Worm (Caenorhabditis elegans): Measurements from ENCODE around the gene oig-5.

The oig-5 gene

DNA sequence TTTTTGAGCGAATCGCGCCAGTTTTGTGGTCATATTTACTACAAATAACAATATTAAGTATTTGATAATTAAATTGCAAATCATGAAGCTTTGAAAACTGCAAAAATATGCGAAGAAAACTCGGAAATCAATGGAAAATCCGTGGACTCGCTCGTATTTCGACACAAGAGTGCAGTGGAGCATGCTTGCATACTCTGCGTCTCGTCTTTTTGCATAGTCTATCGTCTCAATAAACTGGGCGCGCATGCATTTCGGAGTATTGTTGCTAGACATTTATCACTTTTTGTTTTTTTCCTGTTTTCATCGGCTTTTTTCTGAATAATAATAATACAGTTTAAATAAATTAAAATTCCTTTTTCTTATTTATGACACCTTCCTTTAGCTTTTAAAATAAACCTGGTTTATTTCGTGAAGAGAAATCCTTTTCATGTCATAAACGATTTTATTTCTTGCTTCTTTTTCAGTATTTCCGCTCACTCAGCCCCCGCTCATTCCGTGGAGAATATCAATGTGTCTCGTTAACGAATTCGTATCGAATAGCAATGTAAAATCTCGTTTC is 39.2 kb upstream of the oig-5 start, which contains the start of the genes mrps-7 and Y57G11C.3 (continued):
- TF ChIP-seq pha-2 (tag; optimal IDR thresholded peaks at IDR 0.05) (no peak), nhr-11 (tag; optimal IDR thresholded peaks at IDR 0.05) (no peak), hlh-6 (tag; optimal IDR thresholded peaks at IDR 0.05) (no peak), hlh-30 (tag; optimal IDR thresholded peaks at IDR 0.05; ENCODE audit: insufficient read depth) (peak; percentile 44), ceh-2 (tag; optimal IDR thresholded peaks at IDR 0.05) (no peak), tbx-7 (tag; optimal IDR thresholded peaks at IDR 0.05) (no peak), che-1 (tag; optimal IDR thresholded peaks at IDR 0.05) (no peak), sox-4 (tag; optimal IDR thresholded peaks at IDR 0.05) (no peak), elt-4 (tag; optimal IDR thresholded peaks at IDR 0.05) (no peak), ceh-6 (GFP tag; optimal IDR thresholded peaks at IDR 0.05) (no peak), pqm-1 (tag; optimal IDR thresholded peaks at IDR 0.05) (no peak), dmd-4 (tag; optimal IDR thresholded peaks at IDR 0.05; ENCODE audit: borderline replicate concordance) (no peak), nfya-1 (tag; optimal IDR thresholded peaks at IDR 0.05) (peak; percentile 80), mec-3 (tag; optimal IDR thresholded peaks at IDR 0.05; ENCODE audit: borderline replicate concordance) (no peak), ceh-9 (tag; optimal IDR thresholded peaks at IDR 0.05) (no peak), rnt-1 (tag; optimal IDR thresholded peaks at IDR 0.05) (no peak)

DNA sequence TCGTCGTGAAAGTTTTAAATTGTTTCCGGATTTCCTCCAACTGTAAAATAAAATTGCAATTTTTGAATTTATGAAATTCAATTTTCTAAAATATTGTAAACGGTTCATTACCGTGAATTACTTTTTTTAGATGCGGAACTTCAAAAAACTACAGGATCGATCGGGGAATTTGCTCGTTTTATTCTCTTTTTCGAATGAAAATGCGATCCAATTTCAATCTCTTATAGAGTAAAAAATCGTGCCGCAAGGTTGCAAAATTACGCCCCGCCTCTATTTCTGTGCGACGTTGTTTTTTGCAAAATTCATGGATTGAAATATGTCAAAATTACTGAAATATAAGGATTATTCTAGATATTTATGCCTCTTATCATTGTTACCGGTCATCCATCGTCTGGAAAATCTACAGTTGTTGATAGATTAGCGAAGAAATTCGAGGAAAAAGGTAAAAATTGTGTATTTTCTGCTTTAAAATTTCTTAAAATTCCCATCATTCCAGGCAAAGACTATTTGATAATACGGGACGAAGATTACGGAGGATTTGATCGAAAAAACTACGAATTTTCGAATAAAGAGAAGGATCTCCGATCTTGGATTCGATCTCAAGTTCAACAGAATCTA is 37.7 kb upstream of the oig-5 start, which contains the start of gene Y57G11C.43:
Y57G11C.43 (plus strand) TSS at position 224 of the 618 bp plus-strand sequence.
- TF ChIP-seq ama-1 (optimal IDR thresholded peaks at IDR 0.05) (no peak), K02D7.2 (tag; optimal IDR thresholded peaks at IDR 0.05) (no peak), K09A11.1 (tag; optimal IDR thresholded peaks at IDR 0.05; ENCODE audit: insufficient read depth) (no peak), ceh-48 (tag; optimal IDR thresholded peaks at IDR 0.05) (no peak), ceh-19 (GFP tag; optimal IDR thresholded peaks at IDR 0.05) (no peak), hlh-30 (tag; optimal IDR thresholded peaks at IDR 0.05; ENCODE audit: insufficient read depth) (no peak), nhr-11 (tag; optimal IDR thresholded peaks at IDR 0.05) (no peak), npax-4 (tag; optimal IDR thresholded peaks at IDR 0.05) (no peak), pros-1 (tag; optimal IDR thresholded peaks at IDR 0.05) (no peak), ceh-24 (tag; optimal IDR thresholded peaks at IDR 0.05) (no peak), ref-2 (tag; optimal IDR thresholded peaks at IDR 0.05) (no peak), fkh-10 (GFP tag; optimal IDR thresholded peaks at IDR 0.05) (no peak), che-1 (tag; optimal IDR thresholded peaks at IDR 0.05) (no peak), odd-2 (tag; optimal IDR thresholded peaks at IDR 0.05) (no peak), pha-4 (tag; optimal IDR thresholded peaks at IDR 0.05) (no peak), sox-2 (GFP tag; IDR thresholded peaks at IDR 0.05) (no peak), unc-3 (GFP tag; conservative IDR thresholded peaks at IDR 0.05) (no peak), unc-3 (tag; optimal IDR thresholded peaks at IDR 0.05) (no peak)

DNA sequence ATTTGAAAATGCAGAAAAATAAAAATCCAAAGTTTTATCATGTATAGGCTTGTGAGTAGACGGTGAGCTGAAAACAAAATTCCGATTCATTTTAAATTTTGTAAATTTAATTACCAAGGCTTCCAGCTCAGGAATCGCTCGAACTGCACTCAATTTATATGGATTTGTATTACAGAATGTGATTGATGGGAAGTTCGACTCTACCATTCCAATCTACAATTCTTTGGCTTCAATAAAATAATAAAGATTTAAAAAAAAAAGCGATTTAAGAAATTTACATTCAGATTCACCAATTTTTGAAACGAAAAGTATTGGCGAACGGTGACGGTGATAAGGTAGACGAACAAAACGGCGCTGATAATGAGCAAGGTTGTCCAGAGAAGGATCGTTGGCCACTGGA is 36.3 kb upstream of the oig-5 start:
- TF ChIP-seq unc-55 (GFP tag; optimal IDR thresholded peaks at IDR 0.05) (no peak), pha-4 (tag; optimal IDR thresholded peaks at IDR 0.05) (no peak), lin-11 (tag; optimal IDR thresholded peaks at IDR 0.05) (no peak), ceh-14 (tag; optimal IDR thresholded peaks at IDR 0.05) (no peak), fkh-10 (GFP tag; optimal IDR thresholded peaks at IDR 0.05) (no peak), nhr-11 (tag; optimal IDR thresholded peaks at IDR 0.05) (no peak), pax-1 (tag; optimal IDR thresholded peaks at IDR 0.05) (no peak), ceh-2 (tag; optimal IDR thresholded peaks at IDR 0.05) (no peak), pat-9 (tag; optimal IDR thresholded peaks at IDR 0.05) (no peak), unc-86 (tag; optimal IDR thresholded peaks at IDR 0.05) (no peak), ceh-34 (tag; optimal IDR thresholded peaks at IDR 0.05) (no peak), lim-6 (tag; optimal IDR thresholded peaks at IDR 0.05) (no peak), ceh-19 (GFP tag; optimal IDR thresholded peaks at IDR 0.05) (no peak)
